Worm (Caenorhabditis elegans) whole organism, L3 larva: ENCODE measurements around the gene T11F8.12.
A peak's percentile ranks its signal among the peaks of the same experiment; 100 is the strongest.

Experiments used
- R02D3.7 ChIP-seq: fragments of 150-350 bp; optimal IDR thresholded peaks from 2 replicates; lab custom pipeline; 2014; ENCODE audit warnings: missing biosample characterization, missing genetic modification characterization
- aly-2 ChIP-seq: fragments of 150-350 bp; optimal IDR thresholded peaks from 2 replicates; lab custom pipeline; 2014; ENCODE audit warnings: missing biosample characterization, missing genetic modification characterization
- ama-1 ChIP-seq: fragments of 150-350 bp; optimal IDR thresholded peaks from 2 replicates; lab custom pipeline; 2018
- ceh-16 ChIP-seq: sonication (generic microtip); optimal IDR thresholded peaks from 2 replicates; lab custom pipeline; 2017; ENCODE audit warnings: missing biosample characterization, missing genetic modification characterization
- ceh-28 ChIP-seq: fragments of 150-350 bp; optimal IDR thresholded peaks from 2 replicates; lab custom pipeline; 2014; ENCODE audit warnings: missing biosample characterization, missing genetic modification reagents, missing genetic modification characterization
- ceh-9 ChIP-seq: sonication (generic microtip); optimal IDR thresholded peaks from 2 replicates; lab custom pipeline; 2018; ENCODE audit warnings: missing biosample characterization, missing genetic modification characterization
- daf-12 ChIP-seq: fragments of 150-350 bp; optimal IDR thresholded peaks from 2 replicates; lab custom pipeline; 2014; ENCODE audit warnings: missing biosample characterization, missing genetic modification reagents, missing genetic modification characterization
- egl-27 ChIP-seq: sonication (generic microtip); optimal IDR thresholded peaks from 4 replicates; lab custom pipeline; 2017; ENCODE audit warnings: missing biosample characterization, missing genetic modification reagents, missing genetic modification characterization
- egl-5 ChIP-seq: fragments of 150-350 bp; optimal IDR thresholded peaks from 2 replicates; lab custom pipeline; 2017; ENCODE audit warnings: missing biosample characterization, missing genetic modification reagents, missing genetic modification characterization, inconsistent platforms
- elt-1 ChIP-seq: fragments of 150-350 bp; optimal IDR thresholded peaks from 2 replicates; lab custom pipeline; 2014; ENCODE audit warnings: missing biosample characterization, missing genetic modification characterization
- elt-3 ChIP-seq, 3 experiments: fragments of 150-350 bp in 1 of 3; sonication (generic microtip) in 2 of 3; optimal IDR thresholded peaks; 2 replicates in 2 of 3; 4 replicates in 1 of 3; lab custom pipeline; 2014 to 2017; ENCODE audit warnings: missing biosample characterization in 3 of 3, missing genetic modification characterization in 3 of 3
- fkh-10 ChIP-seq: sonication (generic microtip); optimal IDR thresholded peaks from 2 replicates; lab custom pipeline; 2017; ENCODE audit warnings: missing biosample characterization, missing genetic modification reagents, missing genetic modification characterization
- fkh-2 ChIP-seq: fragments of 150-350 bp; optimal IDR thresholded peaks from 2 replicates; lab custom pipeline; 2014; ENCODE audit warnings: missing biosample characterization, missing genetic modification reagents, missing genetic modification characterization
- fos-1 ChIP-seq: fragments of 150-350 bp; optimal IDR thresholded peaks from 2 replicates; lab custom pipeline; 2014; ENCODE audit warnings: missing biosample characterization, missing genetic modification characterization
- hmg-11 ChIP-seq: sonication (generic microtip); optimal IDR thresholded peaks from 2 replicates; lab custom pipeline; 2016; ENCODE audit warnings: missing genetic modification characterization, missing compliant biosample characterization
- jun-1 ChIP-seq: fragments of 150-350 bp; optimal IDR thresholded peaks from 2 replicates; lab custom pipeline; 2014; ENCODE audit warnings: missing biosample characterization, missing genetic modification reagents, missing genetic modification characterization
- lin-39 ChIP-seq: fragments of 150-350 bp; optimal IDR thresholded peaks from 2 replicates; lab custom pipeline; 2018; ENCODE audit warnings: missing biosample characterization, missing genetic modification reagents, missing genetic modification characterization
- lsy-12 ChIP-seq: sonication (generic microtip); optimal IDR thresholded peaks from 2 replicates; lab custom pipeline; 2016; ENCODE audit warnings: mild to moderate bottlenecking, missing genetic modification characterization, missing compliant biosample characterization
- nfya-1 ChIP-seq: sonication (generic microtip); optimal IDR thresholded peaks from 2 replicates; lab custom pipeline; 2017; ENCODE audit warnings: missing genetic modification characterization, mild to moderate bottlenecking, missing compliant biosample characterization, antibody characterized with exemption, moderate library complexity; ENCODE audit not compliant: insufficient read depth
- nhr-12 ChIP-seq: fragments of 150-350 bp; optimal IDR thresholded peaks from 2 replicates; lab custom pipeline; 2014; ENCODE audit warnings: missing biosample characterization, missing genetic modification characterization
- nhr-23 ChIP-seq: fragments of 150-350 bp; optimal IDR thresholded peaks from 2 replicates; lab custom pipeline; 2014; ENCODE audit warnings: missing biosample characterization, missing genetic modification reagents, missing genetic modification characterization
- nhr-25 ChIP-seq: sonication (generic microtip); optimal IDR thresholded peaks from 2 replicates; lab custom pipeline; 2017; ENCODE audit warnings: missing biosample characterization, missing genetic modification characterization
- nhr-28 ChIP-seq: fragments of 150-350 bp; optimal IDR thresholded peaks from 2 replicates; lab custom pipeline; 2014; ENCODE audit warnings: missing biosample characterization, missing genetic modification characterization
- nhr-67 ChIP-seq: fragments of 150-350 bp; optimal IDR thresholded peaks from 2 replicates; lab custom pipeline; 2014; ENCODE audit warnings: missing biosample characterization, missing genetic modification characterization
- nhr-76 ChIP-seq: fragments of 150-350 bp; sonication (generic microtip); optimal IDR thresholded peaks from 5 replicates; lab custom pipeline; 2014; ENCODE audit warnings: missing biosample characterization, missing genetic modification characterization
- nhr-77 ChIP-seq: fragments of 150-350 bp; optimal IDR thresholded peaks from 2 replicates; lab custom pipeline; 2014; ENCODE audit warnings: missing biosample characterization, missing genetic modification characterization
- pqm-1 ChIP-seq: fragments of 150-350 bp; optimal IDR thresholded peaks from 2 replicates; lab custom pipeline; 2017; ENCODE audit warnings: missing biosample characterization, missing genetic modification characterization, inconsistent platforms
- sea-2 ChIP-seq: fragments of 150-350 bp; sonication (generic microtip); optimal IDR thresholded peaks from 4 replicates; lab custom pipeline; 2014; ENCODE audit warnings: missing biosample characterization, missing genetic modification reagents, missing genetic modification characterization
- unc-39 ChIP-seq: sonication (generic microtip); optimal IDR thresholded peaks from 4 replicates; lab custom pipeline; 2017; ENCODE audit warnings: missing biosample characterization, missing genetic modification characterization
- unc-62 ChIP-seq: fragments of 150-350 bp; sonication (generic microtip); optimal IDR thresholded peaks from 4 replicates; lab custom pipeline; 2014; ENCODE audit warnings: missing biosample characterization, missing genetic modification reagents, missing genetic modification characterization
- zag-1 ChIP-seq: fragments of 150-350 bp; optimal IDR thresholded peaks from 2 replicates; lab custom pipeline; 2014; ENCODE audit warnings: missing biosample characterization, missing genetic modification characterization
- ztf-4 ChIP-seq: fragments of 150-350 bp; optimal IDR thresholded peaks from 2 replicates; lab custom pipeline; 2014; ENCODE audit warnings: missing biosample characterization, missing genetic modification characterization

Gene T11F8.12

ce11 chrIV:5507754-5508153, 25.6 kb upstream of the T11F8.12 start:
- TF ChIP-seq fkh-10 (GFP tag; lab: Kevin White, UChicago) (no peak), lin-39 (tag; lab: Kevin White, UChicago) (peak; percentile 65), lsy-12 (no peak), egl-5 (tag; lab: Kevin White, UChicago) (peak; percentile 13)
- TF ChIP-seq, all 47 proteins: peak for 2

- TF ChIP-seq ztf-4 (tag; lab: Kevin White, UChicago), result no peak
- peak; percentile 93 for TF ChIP-seq elt-1 (tag; lab: Kevin White, UChicago)
- no peak for TF ChIP-seq lsy-12
- no peak for TF ChIP-seq nhr-76 (tag; lab: Kevin White, UChicago)
- TF ChIP-seq hmg-11 (tag; lab: Kevin White, UChicago), result no peak
- TF ChIP-seq fkh-2 (tag; lab: Kevin White, UChicago), result no peak
These were observed 24.5 kb upstream of the T11F8.12 start for ce11 chrIV:5506642-5507041.

ce11 chrIV:5502610-5503009, 20.5 kb upstream of the T11F8.12 start:
- TF ChIP-seq zag-1 (tag; lab: Kevin White, UChicago) (no peak), jun-1 (tag; lab: Kevin White, UChicago) (no peak), ceh-9 (no peak), fkh-10 (GFP tag; lab: Kevin White, UChicago) (no peak), ceh-28 (tag; lab: Kevin White, UChicago) (no peak), nhr-28 (no peak), daf-12 (tag; lab: Kevin White, UChicago) (no peak), nhr-23 (no peak), hmg-11 (tag; lab: Kevin White, UChicago) (no peak), nhr-25 (tag; lab: Kevin White, UChicago) (no peak), lsy-12 (no peak), nhr-77 (tag; lab: Kevin White, UChicago) (no peak), aly-2 (no peak), nfya-1 (tag; lab: Kevin White, UChicago) (no peak), pqm-1 (tag; lab: Kevin White, UChicago) (no peak)

- TF ChIP-seq nhr-77 (tag; lab: Kevin White, UChicago) (no peak), nhr-76 (tag; lab: Kevin White, UChicago) (no peak), R02D3.7 (tag; lab: Kevin White, UChicago) (no peak), nfya-1 (tag; lab: Kevin White, UChicago) (no peak), nhr-12 (no peak), unc-39 (tag; lab: Kevin White, UChicago) (no peak), ceh-28 (tag; lab: Kevin White, UChicago) (no peak)
These were observed 19.3 kb upstream of the T11F8.12 start for ce11 chrIV:5501414-5501813.

- no peak for TF ChIP-seq lsy-12
- no peak for TF ChIP-seq fkh-10 (GFP tag; lab: Kevin White, UChicago)
- no peak for TF ChIP-seq nhr-76 (tag; lab: Kevin White, UChicago)
- no peak for TF ChIP-seq daf-12 (tag; lab: Kevin White, UChicago)
- no peak for TF ChIP-seq elt-3 (tag; optimal IDR thresholded peaks at IDR 0.05; lab: Kevin White, UChicago)
- no peak for TF ChIP-seq nhr-67 (tag; lab: Kevin White, UChicago)
- no peak for TF ChIP-seq unc-39 (tag; lab: Kevin White, UChicago)
- no peak for TF ChIP-seq nhr-77 (tag; lab: Kevin White, UChicago)
- TF ChIP-seq nhr-28, result no peak
- no peak for TF ChIP-seq ceh-16 (tag; lab: Kevin White, UChicago)
- no peak for TF ChIP-seq egl-5 (tag; lab: Kevin White, UChicago)
- no peak for TF ChIP-seq pqm-1 (tag; lab: Kevin White, UChicago)
- no peak for TF ChIP-seq jun-1 (tag; lab: Kevin White, UChicago)
- no peak for TF ChIP-seq sea-2 (GFP tag; lab: Kevin White, UChicago)
- TF ChIP-seq hmg-11 (tag; lab: Kevin White, UChicago), result no peak
- TF ChIP-seq fos-1 (tag; lab: Kevin White, UChicago), result no peak
- TF ChIP-seq nhr-12, result no peak
- no peak for TF ChIP-seq egl-27 (tag; lab: Kevin White, UChicago)
- TF ChIP-seq unc-62, result no peak
- no peak for TF ChIP-seq ceh-28 (tag; lab: Kevin White, UChicago)
These were observed 12.0 kb upstream of the T11F8.12 start for ce11 chrIV:5494099-5494498.

DNA sequence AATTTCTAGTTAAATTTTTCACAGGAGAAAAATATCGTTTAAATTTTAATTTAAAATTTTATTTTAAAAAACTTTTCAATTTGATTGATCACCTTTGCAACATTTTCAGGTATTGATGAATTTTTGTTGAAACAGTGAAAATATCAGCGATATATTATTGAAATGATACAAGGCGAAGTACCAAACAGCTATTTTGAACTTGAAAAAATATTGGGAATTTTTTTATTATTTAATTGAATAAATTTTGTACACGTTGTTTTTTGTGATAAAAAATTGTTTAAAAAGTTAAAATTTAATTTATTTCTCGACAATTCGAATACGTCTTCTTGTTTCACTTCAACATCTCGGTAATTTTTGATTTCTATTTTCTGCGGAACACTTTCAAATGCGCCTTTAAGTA, 11.6 kb upstream of the T11F8.12 start, which contains the start of gene B0273.1:
TSS of gene B0273.1 (plus strand) at position 301 of the 400 bp plus-strand sequence.
- TF ChIP-seq ama-1 (lab: Kevin White, UChicago), result no peak
- TF ChIP-seq ceh-16 (tag; lab: Kevin White, UChicago), result no peak
- TF ChIP-seq aly-2, result no peak
